Worm (Caenorhabditis elegans): ENCODE measurements around the gene srbc-25.

srbc-25 gene

ce11 chrV:17177967-17178366 lies 4.1 kb downstream of the srbc-25 start, which contains the start of gene srsx-1:
Gene srsx-1 (minus strand): TSS chrV:17178067.
- TF ChIP-seq lin-15B (tag; optimal IDR thresholded peaks at IDR 0.05): no peak
- TF ChIP-seq ceh-28 (tag; optimal IDR thresholded peaks at IDR 0.05): no peak
- no peak for TF ChIP-seq ceh-9 (tag; optimal IDR thresholded peaks at IDR 0.05)
- no peak for TF ChIP-seq hmg-11 (tag; optimal IDR thresholded peaks at IDR 0.05)
- TF ChIP-seq R02D3.7 (tag; optimal IDR thresholded peaks at IDR 0.05): no peak
- TF ChIP-seq ZK546.5 (tag; optimal IDR thresholded peaks at IDR 0.05): no peak
- no peak for TF ChIP-seq daf-12 (tag; optimal IDR thresholded peaks at IDR 0.05)
- no peak for TF ChIP-seq tbx-2 (tag; optimal IDR thresholded peaks at IDR 0.05)
- no peak for TF ChIP-seq ztf-11 (tag; optimal IDR thresholded peaks at IDR 0.05)
- TF ChIP-seq nhr-237 (tag; optimal IDR thresholded peaks at IDR 0.05): no peak
- TF ChIP-seq nhr-67 (tag; optimal IDR thresholded peaks at IDR 0.05): no peak
- TF ChIP-seq nfya-1 (tag; optimal IDR thresholded peaks at IDR 0.05; ENCODE audit: insufficient read depth): no peak
- no peak for TF ChIP-seq ceh-16 (tag; optimal IDR thresholded peaks at IDR 0.05)
- no peak for TF ChIP-seq nhr-12 (tag; optimal IDR thresholded peaks at IDR 0.05)
- TF ChIP-seq mml-1 (tag; optimal IDR thresholded peaks at IDR 0.05): no peak
- TF ChIP-seq nhr-76 (tag; optimal IDR thresholded peaks at IDR 0.05): no peak

- TF ChIP-seq tbx-2 (tag; optimal IDR thresholded peaks at IDR 0.05): no peak
- no peak for TF ChIP-seq nfya-1 (tag; optimal IDR thresholded peaks at IDR 0.05; ENCODE audit: insufficient read depth)
- no peak for TF ChIP-seq unc-62 (GFP tag; optimal IDR thresholded peaks at IDR 0.05)
- TF ChIP-seq unc-39 (tag; optimal IDR thresholded peaks at IDR 0.05): no peak
- TF ChIP-seq nhr-12 (tag; optimal IDR thresholded peaks at IDR 0.05): no peak
- TF ChIP-seq skn-1 (tag; optimal IDR thresholded peaks at IDR 0.05): no peak
- TF ChIP-seq mdl-1 (tag; optimal IDR thresholded peaks at IDR 0.05): no peak
- TF ChIP-seq jun-1 (tag; optimal IDR thresholded peaks at IDR 0.05): no peak
- TF ChIP-seq ceh-9 (tag; optimal IDR thresholded peaks at IDR 0.05): no peak
- no peak for TF ChIP-seq ZK546.5 (tag; optimal IDR thresholded peaks at IDR 0.05)
- no peak for TF ChIP-seq ama-1 (optimal IDR thresholded peaks at IDR 0.05)
- TF ChIP-seq mml-1 (tag; optimal IDR thresholded peaks at IDR 0.05): no peak
- no peak for TF ChIP-seq egl-27 (tag; optimal IDR thresholded peaks at IDR 0.05)
- TF ChIP-seq lsy-12 (tag; optimal IDR thresholded peaks at IDR 0.05): no peak
- TF ChIP-seq lin-15B (tag; optimal IDR thresholded peaks at IDR 0.05): no peak
- no peak for TF ChIP-seq hmg-11 (tag; optimal IDR thresholded peaks at IDR 0.05)
- TF ChIP-seq ztf-11 (tag; optimal IDR thresholded peaks at IDR 0.05): no peak
- TF ChIP-seq nhr-23 (tag; optimal IDR thresholded peaks at IDR 0.05): no peak
Measured at ce11 chrV:17178457-17178856, 4.6 kb downstream of the srbc-25 start, which contains the start of gene srh-174. Gene srh-174 (plus strand): TSS chrV:17178757.

ce11 chrV:17182045-17182444 lies 8.2 kb downstream of the srbc-25 start, which contains the start of gene srh-159:
Gene srh-159 (plus strand): TSS chrV:17182345.
- no peak for TF ChIP-seq nhr-25 (tag; optimal IDR thresholded peaks at IDR 0.05)
- no peak for TF ChIP-seq ama-1 (optimal IDR thresholded peaks at IDR 0.05)
- TF ChIP-seq elt-3 (tag; optimal IDR thresholded peaks at IDR 0.05): no peak
- TF ChIP-seq lin-39 (tag; optimal IDR thresholded peaks at IDR 0.05): no peak
- TF ChIP-seq fos-1 (tag; optimal IDR thresholded peaks at IDR 0.05): no peak
- TF ChIP-seq lsy-12 (tag; optimal IDR thresholded peaks at IDR 0.05): no peak
- TF ChIP-seq pha-4 (tag; optimal IDR thresholded peaks at IDR 0.05): no peak
- no peak for TF ChIP-seq sea-2 (GFP tag; optimal IDR thresholded peaks at IDR 0.05)
- no peak for TF ChIP-seq snpc-4 (tag; optimal IDR thresholded peaks at IDR 0.05)
- TF ChIP-seq nhr-23 (tag; optimal IDR thresholded peaks at IDR 0.05): no peak

- TF ChIP-seq ceh-16 (tag; optimal IDR thresholded peaks at IDR 0.05) (no peak), egl-27 (tag; optimal IDR thresholded peaks at IDR 0.05) (no peak), eor-1 (tag; optimal IDR thresholded peaks at IDR 0.05) (no peak), unc-39 (tag; optimal IDR thresholded peaks at IDR 0.05) (no peak), mdl-1 (tag; optimal IDR thresholded peaks at IDR 0.05) (no peak), nfya-1 (tag; optimal IDR thresholded peaks at IDR 0.05; ENCODE audit: insufficient read depth) (no peak), elt-1 (tag; optimal IDR thresholded peaks at IDR 0.05) (no peak), lin-39 (tag; optimal IDR thresholded peaks at IDR 0.05) (no peak)
Measured at ce11 chrV:17190399-17190798, 16.6 kb downstream of the srbc-25 start, which contains the start of gene str-199. Gene str-199 (minus strand): TSS chrV:17190499.

- TF ChIP-seq lin-39 (tag; optimal IDR thresholded peaks at IDR 0.05) (no peak), mml-1 (tag; optimal IDR thresholded peaks at IDR 0.05) (no peak), aly-2 (tag; optimal IDR thresholded peaks at IDR 0.05) (no peak), tbx-2 (tag; optimal IDR thresholded peaks at IDR 0.05) (no peak), nhr-43 (tag; optimal IDR thresholded peaks at IDR 0.05; ENCODE audit: poor library complexity, severe bottlenecking) (no peak), ztf-11 (tag; optimal IDR thresholded peaks at IDR 0.05) (no peak), ceh-9 (tag; optimal IDR thresholded peaks at IDR 0.05) (no peak)
Measured at ce11 chrV:17192238-17192637, 18.4 kb downstream of the srbc-25 start, which contains the start of gene srz-47. Gene srz-47 (minus strand): TSS chrV:17192338.
